Fruit fly (Drosophila melanogaster) whole organism, pupa: ENCODE measurements around the gene CG9498.

Source experiments
- CG10348 ChIP-seq: fragments of 200-800 bp; sonication (Bioruptor generic); IDR thresholded peaks from 2 replicates; pipeline ENCODE4 v1.3.6; 2022; ENCODE audit warnings: missing biosample characterization, missing genetic modification characterization
- CG12605 ChIP-seq: fragments of 200-800 bp; sonication (Bioruptor generic); IDR thresholded peaks from 2 replicates; pipeline ENCODE4 v1.3.6; 2022; ENCODE audit warnings: missing biosample characterization, missing genetic modification characterization
- CG13204 ChIP-seq: fragments of 200-800 bp; sonication (Bioruptor generic); optimal IDR thresholded peaks from 2 replicates; lab custom pipeline; 2018; ENCODE audit warnings: missing biosample characterization, mild to moderate bottlenecking, missing genetic modification characterization, moderate library complexity
- CG17806 ChIP-seq: fragments of 200-800 bp; sonication (Bioruptor generic); optimal IDR thresholded peaks from 2 replicates; lab custom pipeline; 2018; ENCODE audit warnings: missing biosample characterization, mild to moderate bottlenecking, missing genetic modification characterization, moderate library complexity
- CG34367 ChIP-seq: fragments of 200-800 bp; sonication (Bioruptor generic); optimal IDR thresholded peaks from 2 replicates; lab custom pipeline; 2018; ENCODE audit warnings: missing biosample characterization, mild to moderate bottlenecking, missing genetic modification characterization
- CG4496 ChIP-seq: fragments of 200-800 bp; sonication (Bioruptor generic); IDR thresholded peaks from 3 replicates; pipeline ENCODE4 v1.3.6; 2022; ENCODE audit warnings: missing biosample characterization, missing genetic modification characterization
- CG8301 ChIP-seq: fragments of 200-800 bp; sonication (Bioruptor generic); optimal IDR thresholded peaks from 2 replicates; lab custom pipeline; 2018; ENCODE audit warnings: missing biosample characterization, mild to moderate bottlenecking, missing genetic modification characterization
- D1 ChIP-seq: fragments of 200-800 bp; sonication (Bioruptor generic); optimal IDR thresholded peaks from 2 replicates; lab custom pipeline; 2018; ENCODE audit warnings: missing biosample characterization, mild to moderate bottlenecking, missing genetic modification characterization, moderate library complexity
- EcR ChIP-seq: fragments of 200-800 bp; sonication (Bioruptor generic); optimal IDR thresholded peaks from 3 replicates; lab custom pipeline; 2019; ENCODE audit warnings: missing biosample characterization, missing genetic modification characterization, mild to moderate bottlenecking, moderate library complexity, missing genetic modification reagents
- Pif1A ChIP-seq: fragments of 200-800 bp; sonication (Bioruptor generic); optimal IDR thresholded peaks from 3 replicates; lab custom pipeline; 2016; ENCODE audit warnings: missing biosample characterization, missing genetic modification characterization
- Pif1B ChIP-seq: fragments of 200-800 bp; sonication (Bioruptor generic); optimal IDR thresholded peaks from 3 replicates; lab custom pipeline; 2016; ENCODE audit warnings: missing biosample characterization, missing genetic modification characterization
- fd96Ca ChIP-seq: fragments of 200-800 bp; sonication (Bioruptor generic); IDR thresholded peaks from 3 replicates; pipeline ENCODE4 v1.3.6; 2022; ENCODE audit warnings: missing biosample characterization, missing genetic modification characterization
- gl ChIP-seq: fragments of 200-800 bp; sonication (Bioruptor generic); optimal IDR thresholded peaks from 2 replicates; lab custom pipeline; 2018; ENCODE audit warnings: missing biosample characterization, mild to moderate bottlenecking, missing genetic modification characterization
- rn ChIP-seq: fragments of 200-800 bp; sonication (Bioruptor generic); IDR thresholded peaks from 2 replicates; pipeline ENCODE4 v1.3.6; 2022; ENCODE audit warnings: missing biosample characterization, missing genetic modification characterization

DNA sequence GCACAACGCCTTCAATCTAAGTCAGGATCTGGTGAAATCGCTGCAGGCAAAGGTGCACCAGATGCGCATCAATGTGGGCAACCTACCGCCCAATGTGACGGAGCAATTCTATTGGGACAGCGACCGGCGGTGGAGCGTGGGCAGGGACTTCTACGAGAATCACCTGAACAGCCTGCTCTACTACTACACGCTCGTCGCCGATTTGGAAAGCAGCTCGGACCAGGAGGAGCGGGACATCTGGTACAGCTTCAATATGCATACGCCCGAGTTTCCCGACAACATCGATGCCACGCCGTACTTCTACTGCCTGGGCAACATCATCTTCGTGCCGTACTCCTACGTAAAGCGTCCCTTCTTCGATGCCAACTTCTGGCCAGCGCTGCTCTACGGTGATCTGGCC is 18.5 kb upstream of the CG9498 start:
- TF ChIP-seq CG4496 (GFP tag; lab: Robert Waterston, UW) (no peak), fd96Ca (GFP tag; lab: Robert Waterston, UW) (no peak), CG10348 (GFP tag; lab: Robert Waterston, UW) (no peak), gl (tag; lab: Kevin White, UChicago) (no peak), CG12605 (GFP tag; lab: Robert Waterston, UW) (no peak), Pif1A (GFP tag; lab: Kevin White, UChicago) (no peak), Pif1B (GFP tag; lab: Kevin White, UChicago) (no peak), EcR (GFP tag; lab: Kevin White, UChicago) (no peak), CG8301 (tag; lab: Kevin White, UChicago) (no peak), CG34367 (tag; lab: Kevin White, UChicago) (no peak), rn (GFP tag; lab: Robert Waterston, UW) (no peak), D1 (no peak), CG13204 (GFP tag; lab: Kevin White, UChicago) (no peak), CG17806 (tag; lab: Kevin White, UChicago) (no peak)
